Fruit fly (Drosophila melanogaster): ENCODE measurements around the gene sens.

Gene sens

dm6 chr3L:13356084-13356693 is 44.7 kb downstream of the sens start, which contains the start of gene Nplp2 (continued):
- TF ChIP-seq Trl (optimal IDR thresholded peaks at IDR 0.05) (no peak), Trl (GFP tag; optimal IDR thresholded peaks at IDR 0.05) (no peak), lmd (GFP tag; IDR thresholded peaks at IDR 0.05) (peak; percentile 75), Aef1 (GFP tag; IDR thresholded peaks at IDR 0.05) (peak; percentile 49), CG12659 (GFP tag; optimal IDR thresholded peaks at IDR 0.05) (peak; percentile 41), danr (GFP tag; IDR thresholded peaks at IDR 0.05) (peak; percentile 16; the same call in 1 of the 2 replicates), CG2712 (tag; optimal IDR thresholded peaks at IDR 0.05) (no peak), CG1603 (tag; optimal IDR thresholded peaks at IDR 0.05) (peak; percentile 11), CG15269 (tag; optimal IDR thresholded peaks at IDR 0.05) (peak; percentile 74), btn (GFP tag; optimal IDR thresholded peaks at IDR 0.05) (no peak), CG15696 (tag; optimal IDR thresholded peaks at IDR 0.05) (peak; percentile 72), phol (tag; optimal IDR thresholded peaks at IDR 0.05) (no peak), CG17186 (GFP tag; optimal IDR thresholded peaks at IDR 0.05) (no peak), CG1233 (GFP tag; optimal IDR thresholded peaks at IDR 0.05) (peak; percentile 53), CG4820 (GFP tag; optimal IDR thresholded peaks at IDR 0.05) (peak; percentile 40), fd3F (GFP tag; optimal IDR thresholded peaks at IDR 0.05) (peak; percentile 63), salm (tag; optimal IDR thresholded peaks at IDR 0.05) (peak; percentile 36), Pdp1 (GFP tag; optimal IDR thresholded peaks at IDR 0.05) (peak in 1 of 2 experiments; percentile 56), Jarid2 (GFP tag; optimal IDR thresholded peaks at IDR 0.05) (no peak), CG8478 (optimal IDR thresholded peaks at IDR 0.05) (no peak), tio (GFP tag; optimal IDR thresholded peaks at IDR 0.05) (peak; percentile 44), CG12104 (GFP tag; optimal IDR thresholded peaks at IDR 0.05) (peak; percentile 26), Ptx1 (GFP tag; IDR thresholded peaks at IDR 0.05) (peak; percentile 78), CG11247 (GFP tag; IDR thresholded peaks at IDR 0.05) (peak; percentile 40; the same call in 1 of the 2 replicates), unpg (GFP tag; optimal IDR thresholded peaks at IDR 0.05) (peak; percentile 75), dm (GFP tag; optimal IDR thresholded peaks at IDR 0.05) (no peak), CG11696 (GFP tag; IDR thresholded peaks at IDR 0.05) (0 out of 2 replicates have a peak, but pooled peaks have one; percentile 27), CG4404 (GFP tag; IDR thresholded peaks at IDR 0.05) (peak; percentile 56), CG32772 (GFP tag; IDR thresholded peaks at IDR 0.05) (peak; percentile 35; the same call in 1 of the 2 replicates), CG2129 (GFP tag; IDR thresholded peaks at IDR 0.05; ENCODE audit: partially characterized antibody) (no peak), CG6689 (GFP tag; IDR thresholded peaks at IDR 0.05) (peak; percentile 61), prd (optimal IDR thresholded peaks at IDR 0.05) (no peak), prd (GFP tag; IDR thresholded peaks at IDR 0.05) (peak; percentile 73), otp (GFP tag; IDR thresholded peaks at IDR 0.05) (peak; percentile 45; the same call in 1 of the 3 replicates), dpn (GFP tag; optimal IDR thresholded peaks at IDR 0.05) (peak in 1 of 2 experiments; percentile 52), Hsf (GFP tag; optimal IDR thresholded peaks at IDR 0.05) (peak; percentile 44), CG14050 (GFP tag; IDR thresholded peaks at IDR 0.05) (peak; percentile 26; the same call in 1 of the 3 replicates), CG3847 (GFP tag; IDR thresholded peaks at IDR 0.05) (peak; percentile 69), Meics (GFP tag; optimal IDR thresholded peaks at IDR 0.05) (peak; percentile 62), GATAe (GFP tag; conservative IDR thresholded peaks at IDR 0.05) (no peak), H15 (GFP tag; IDR thresholded peaks at IDR 0.05) (no peak), Usf (GFP tag; optimal IDR thresholded peaks at IDR 0.05) (peak; percentile 36), Dad (GFP tag; optimal IDR thresholded peaks at IDR 0.05) (no peak), sob (GFP tag; IDR thresholded peaks at IDR 0.05) (peak; percentile 75), Hmr (GFP tag; optimal IDR thresholded peaks at IDR 0.05) (peak; percentile 71), Taf1 (GFP tag; IDR thresholded peaks at IDR 0.05) (peak; percentile 7; the same call in 1 of the 2 replicates), CG14014 (GFP tag; IDR thresholded peaks at IDR 0.05) (peak; percentile 65), Fer3 (tag; optimal IDR thresholded peaks at IDR 0.05) (peak; percentile 36), Deaf1 (tag; optimal IDR thresholded peaks at IDR 0.05) (no peak), CG31365 (tag; optimal IDR thresholded peaks at IDR 0.05) (no peak), CG13894 (tag; optimal IDR thresholded peaks at IDR 0.05) (no peak)
